Fruit fly (Drosophila melanogaster): Measurements from ENCODE around the gene Bub1.

- TF ChIP-seq Myc (optimal IDR thresholded peaks at IDR 0.05): no peak
- TF ChIP-seq ttk (optimal IDR thresholded peaks at IDR 0.05): no peak
- no peak for TF ChIP-seq psq (optimal IDR thresholded peaks at IDR 0.05)
- TF ChIP-seq h (optimal IDR thresholded peaks at IDR 0.05): no peak
- TF ChIP-seq insv (optimal IDR thresholded peaks at IDR 0.05): no peak
These were observed 43.9 kb upstream of the Bub1 start for dm6 chr2L:5234714-5235298.
